Worm (Caenorhabditis elegans) whole organism, L4 larva: ENCODE results near the gene clec-266.

Experiments used
- ama-1 ChIP-seq: fragments of 150-350 bp; optimal IDR thresholded peaks from 2 replicates; lab custom pipeline; 2014; ENCODE audit warnings: inconsistent platforms, mixed read lengths
- daf-8 ChIP-seq: fragments of 200-800 bp; sonication (Bioruptor generic); IDR thresholded peaks from 2 replicates; pipeline ENCODE4 v1.3.6; 2022; ENCODE audit warnings: missing genetic modification characterization, missing compliant biosample characterization
- egl-27 ChIP-seq: sonication (generic microtip); optimal IDR thresholded peaks from 3 replicates; lab custom pipeline; 2017; ENCODE audit warnings: missing biosample characterization, missing genetic modification reagents, missing genetic modification characterization
- hif-1 ChIP-seq, 2 experiments: sonication (generic microtip); optimal IDR thresholded peaks; 2 replicates each; lab custom pipeline; 2016 to 2017; ENCODE audit warnings: missing compliant biosample characterization in 2 of 2, missing genetic modification characterization in 2 of 2, missing genetic modification reagents in 2 of 2, missing genotype in 2 of 2, mild to moderate bottlenecking in 1 of 2
- mxl-3 ChIP-seq: fragments of 200-800 bp; sonication (Bioruptor generic); optimal IDR thresholded peaks from 2 replicates; lab custom pipeline; 2018; ENCODE audit warnings: mild to moderate bottlenecking, missing genetic modification characterization, missing compliant biosample characterization
- nhr-237 ChIP-seq: sonication (generic microtip); optimal IDR thresholded peaks from 2 replicates; lab custom pipeline; 2017; ENCODE audit warnings: missing biosample characterization, missing genetic modification characterization
- nhr-76 ChIP-seq: fragments of 150-350 bp; optimal IDR thresholded peaks from 2 replicates; lab custom pipeline; 2014; ENCODE audit warnings: missing biosample characterization, missing genetic modification characterization
- nhr-77 ChIP-seq: fragments of 150-350 bp; optimal IDR thresholded peaks from 2 replicates; lab custom pipeline; 2014; ENCODE audit warnings: missing biosample characterization, missing genetic modification characterization
- snpc-4 ChIP-seq: fragments of 150-350 bp; optimal IDR thresholded peaks from 2 replicates; lab custom pipeline; 2014; ENCODE audit warnings: missing biosample characterization, missing genetic modification characterization
- unc-62 ChIP-seq, 3 experiments: fragments of 150-350 bp in 1 of 3; sonication (generic microtip); optimal IDR thresholded peaks in 2 of 3; peaks in 1 of 3; 1 replicate in 1 of 3; 2 replicates in 2 of 3; lab custom pipeline; 2014 to 2017; ENCODE audit warnings: missing biosample characterization in 3 of 3, missing genetic modification characterization in 3 of 3, missing genetic modification reagents in 3 of 3, missing genotype in 1 of 3
- vab-7 ChIP-seq: fragments of 200-800 bp; sonication (Bioruptor generic); IDR thresholded peaks from 2 replicates; pipeline ENCODE4 v1.3.6; 2022; ENCODE audit warnings: missing genetic modification reagents, missing genetic modification characterization, missing compliant biosample characterization
- ztf-7 ChIP-seq: fragments of 150-350 bp; optimal IDR thresholded peaks from 2 replicates; lab custom pipeline; 2014; ENCODE audit warnings: missing biosample characterization, missing genetic modification characterization

- TF ChIP-seq ztf-7: no peak
- no peak for TF ChIP-seq ama-1
- TF ChIP-seq egl-27 (tag; lab: Kevin White, UChicago): no peak
- TF ChIP-seq nhr-76 (tag; lab: Kevin White, UChicago): no peak
- no peak for TF ChIP-seq unc-62 (GFP tag; optimal IDR thresholded peaks at IDR 0.05 in 1 of 2; lab: Kevin White, UChicago)
- no peak for TF ChIP-seq unc-62 (tag; optimal IDR thresholded peaks at IDR 0.05; lab: Kevin White, UChicago)
- TF ChIP-seq nhr-237 (tag; lab: Kevin White, UChicago): no peak
- no peak for TF ChIP-seq snpc-4 (tag; lab: Kevin White, UChicago)
- no peak for TF ChIP-seq vab-7 (GFP tag; lab: Robert Waterston, UW)
- no peak for TF ChIP-seq mxl-3 (GFP tag; lab: Kevin White, UChicago)
- no peak for TF ChIP-seq hif-1 (tag; optimal IDR thresholded peaks at IDR 0.05; lab: Kevin White, UChicago)
- no peak for TF ChIP-seq nhr-77
- no peak for TF ChIP-seq daf-8 (GFP tag; lab: Robert Waterston, UW)
These were observed 13.5 kb downstream of the clec-266 start for ce11 chrX:6609251-6609650.
